Worm (Caenorhabditis elegans) whole organism, L4 larva: ENCODE measurements around the gene gap-1.

Experiments
- F26F4.8 ChIP-seq: fragments of 200-800 bp; sonication (Bioruptor generic); conservative IDR thresholded peaks from 2 replicates; pipeline ENCODE4 v1.3.6; 2022; ENCODE audit warnings: missing genetic modification characterization, missing compliant biosample characterization
- F49E8.2 ChIP-seq: sonication (generic microtip); optimal IDR thresholded peaks from 2 replicates; lab custom pipeline; 2016; ENCODE audit warnings: missing compliant biosample characterization, mild to moderate bottlenecking, missing genetic modification characterization, borderline replicate concordance
- Y48G9A.11 ChIP-seq: fragments of 200-800 bp; sonication (Bioruptor generic); IDR thresholded peaks from 2 replicates; pipeline ENCODE4 v1.3.6; 2022; ENCODE audit warnings: missing genetic modification reagents, missing genetic modification characterization, missing compliant biosample characterization
- Y5F2A.4 ChIP-seq: fragments of 200-800 bp; sonication (Bioruptor generic); optimal IDR thresholded peaks from 2 replicates; lab custom pipeline; 2018; ENCODE audit warnings: mild to moderate bottlenecking, missing genetic modification characterization, missing compliant biosample characterization
- ama-1 ChIP-seq: fragments of 150-350 bp; optimal IDR thresholded peaks from 2 replicates; lab custom pipeline; 2014; ENCODE audit warnings: inconsistent platforms, mixed read lengths
- attf-4 ChIP-seq: sonication (generic microtip); optimal IDR thresholded peaks from 3 replicates; lab custom pipeline; 2017; ENCODE audit warnings: missing biosample characterization, missing genetic modification characterization
- ctbp-1 ChIP-seq: fragments of 200-800 bp; sonication (Bioruptor generic); IDR thresholded peaks from 2 replicates; pipeline ENCODE4 v1.3.6; 2022; ENCODE audit warnings: missing genetic modification reagents, missing genetic modification characterization, missing compliant biosample characterization
- daf-16 ChIP-seq, 3 experiments: sonication (generic microtip); optimal IDR thresholded peaks; 2 replicates each; lab custom pipeline; 2016 to 2017; ENCODE audit warnings: missing genetic modification characterization in 3 of 3, missing genetic modification reagents in 3 of 3, mild to moderate bottlenecking in 2 of 3, missing compliant biosample characterization in 2 of 3, missing biosample characterization in 1 of 3, moderate library complexity in 1 of 3
- dmd-6 ChIP-seq: fragments of 200-800 bp; sonication (Bioruptor generic); IDR thresholded peaks from 2 replicates; pipeline ENCODE4 v1.3.6; 2022; ENCODE audit warnings: missing genetic modification reagents, missing genetic modification characterization, missing compliant biosample characterization
- dve-1 ChIP-seq: sonication (generic microtip); optimal IDR thresholded peaks from 2 replicates; lab custom pipeline; 2017; ENCODE audit warnings: antibody characterized with exemption, mild to moderate bottlenecking, missing genetic modification characterization, missing compliant biosample characterization; ENCODE audit not compliant: insufficient read depth
- egl-43 ChIP-seq: fragments of 200-800 bp; sonication (Bioruptor generic); IDR thresholded peaks from 2 replicates; pipeline ENCODE4 v1.3.6; 2022; ENCODE audit warnings: missing genetic modification reagents, missing genetic modification characterization, missing compliant biosample characterization
- hlh-11 ChIP-seq: fragments of 200-800 bp; sonication (Bioruptor generic); optimal IDR thresholded peaks from 2 replicates; lab custom pipeline; 2018; ENCODE audit warnings: mild to moderate bottlenecking, missing genetic modification characterization, missing compliant biosample characterization
- hlh-30 ChIP-seq: sonication (generic microtip); optimal IDR thresholded peaks from 2 replicates; lab custom pipeline; 2017; ENCODE audit warnings: antibody characterized with exemption, mild to moderate bottlenecking, missing genetic modification characterization, missing compliant biosample characterization; ENCODE audit not compliant: insufficient read depth
- lin-1 ChIP-seq: fragments of 200-800 bp; sonication (Bioruptor generic); IDR thresholded peaks from 2 replicates; pipeline ENCODE4 v1.3.6; 2022; ENCODE audit warnings: missing genetic modification reagents, missing genetic modification characterization, missing compliant biosample characterization
- lin-29 ChIP-seq: fragments of 200-800 bp; sonication (Bioruptor generic); IDR thresholded peaks from 2 replicates; pipeline ENCODE4 v1.3.6; 2022; ENCODE audit warnings: missing genetic modification reagents, missing genetic modification characterization, missing compliant biosample characterization
- lin-38 ChIP-seq: fragments of 200-800 bp; sonication (Bioruptor generic); IDR thresholded peaks from 2 replicates; pipeline ENCODE4 v1.3.6; 2022; ENCODE audit warnings: missing genetic modification reagents, missing genetic modification characterization, missing compliant biosample characterization
- lin-39 ChIP-seq: fragments of 150-350 bp; optimal IDR thresholded peaks from 2 replicates; lab custom pipeline; 2014; ENCODE audit warnings: missing biosample characterization, missing genetic modification reagents, missing genetic modification characterization
- madf-9 ChIP-seq: fragments of 200-800 bp; sonication (Bioruptor generic); conservative IDR thresholded peaks from 2 replicates; pipeline ENCODE4 v1.3.6; 2022; ENCODE audit warnings: missing genetic modification reagents, missing genetic modification characterization, missing compliant biosample characterization
- mdl-1 ChIP-seq, 2 experiments: fragments of 150-350 bp in 1 of 2; sonication (generic microtip) in 1 of 2; optimal IDR thresholded peaks; 2 replicates each; lab custom pipeline; 2014 to 2017; ENCODE audit warnings: missing biosample characterization in 2 of 2, missing genetic modification characterization in 2 of 2
- nhr-11 ChIP-seq: fragments of 150-350 bp; optimal IDR thresholded peaks from 2 replicates; lab custom pipeline; 2014; ENCODE audit warnings: missing biosample characterization, missing genetic modification characterization
- nhr-237 ChIP-seq: sonication (generic microtip); optimal IDR thresholded peaks from 2 replicates; lab custom pipeline; 2017; ENCODE audit warnings: missing biosample characterization, missing genetic modification characterization
- nhr-28 ChIP-seq: fragments of 150-350 bp; optimal IDR thresholded peaks from 2 replicates; lab custom pipeline; 2014; ENCODE audit warnings: missing biosample characterization, missing genetic modification characterization
- nhr-42 ChIP-seq: fragments of 200-800 bp; sonication (Bioruptor generic); IDR thresholded peaks from 2 replicates; pipeline ENCODE4 v1.3.6; 2022; ENCODE audit warnings: missing genetic modification characterization, missing compliant biosample characterization
- pqm-1 ChIP-seq: sonication (generic microtip); optimal IDR thresholded peaks from 2 replicates; lab custom pipeline; 2017; ENCODE audit warnings: missing biosample characterization, missing genetic modification characterization
- rbr-2 ChIP-seq: sonication (generic microtip); optimal IDR thresholded peaks from 2 replicates; lab custom pipeline; 2016; ENCODE audit warnings: missing genotype, missing genetic modification characterization, missing compliant biosample characterization
- saeg-2 ChIP-seq: fragments of 200-800 bp; sonication (Bioruptor generic); IDR thresholded peaks from 2 replicates; pipeline ENCODE4 v1.3.6; 2022; ENCODE audit warnings: missing genetic modification reagents, missing genetic modification characterization, missing compliant biosample characterization
- tag-97 ChIP-seq: fragments of 200-800 bp; sonication (Bioruptor generic); IDR thresholded peaks from 2 replicates; pipeline ENCODE4 v1.3.6; 2022; ENCODE audit warnings: missing genetic modification characterization, missing compliant biosample characterization
- tra-1 ChIP-seq: fragments of 200-800 bp; sonication (Bioruptor generic); IDR thresholded peaks from 2 replicates; pipeline ENCODE4 v1.3.6; 2022; ENCODE audit warnings: missing genetic modification reagents, missing genetic modification characterization, missing compliant biosample characterization
- unc-62 ChIP-seq, 3 experiments: fragments of 150-350 bp in 1 of 3; sonication (generic microtip); optimal IDR thresholded peaks in 2 of 3; peaks in 1 of 3; 1 replicate in 1 of 3; 2 replicates in 2 of 3; lab custom pipeline; 2014 to 2017; ENCODE audit warnings: missing biosample characterization in 3 of 3, missing genetic modification characterization in 3 of 3, missing genetic modification reagents in 3 of 3, missing genotype in 1 of 3
- zag-1 ChIP-seq: fragments of 150-350 bp; optimal IDR thresholded peaks from 2 replicates; lab custom pipeline; 2014; ENCODE audit warnings: missing biosample characterization, missing genetic modification characterization
- zfp-3 ChIP-seq: fragments of 200-800 bp; sonication (Bioruptor generic); conservative IDR thresholded peaks from 2 replicates; pipeline ENCODE4 v1.3.6; 2022; ENCODE audit warnings: missing genetic modification reagents, missing genetic modification characterization, missing compliant biosample characterization

Gene gap-1

DNA sequence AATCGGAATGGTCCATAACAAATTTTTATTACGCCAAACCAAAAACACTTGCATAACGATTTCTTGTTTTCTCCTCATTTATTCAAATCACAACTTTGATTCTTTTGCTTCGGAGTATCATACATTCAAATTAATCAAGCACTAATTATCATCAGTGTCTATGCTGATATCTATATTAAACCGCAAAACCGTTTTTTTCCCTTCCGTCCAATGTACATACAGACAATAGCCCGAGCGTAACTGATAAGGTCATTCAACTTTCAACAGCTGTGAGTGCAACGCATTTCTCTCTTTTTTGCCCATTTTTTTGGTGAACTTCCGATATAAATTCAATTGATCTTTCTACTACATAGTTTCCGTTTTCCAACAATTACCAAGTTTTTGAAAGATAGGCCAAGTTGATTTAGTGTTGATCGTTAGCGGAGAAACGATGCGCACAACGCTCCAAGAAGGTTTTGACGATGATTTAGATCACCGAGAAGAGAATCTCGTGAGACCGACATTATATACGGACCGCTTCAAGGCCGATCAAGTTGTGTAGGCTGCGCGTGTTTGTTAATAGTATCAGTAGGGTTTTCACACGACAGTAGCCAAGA lies 14.5 kb upstream of the gap-1 start:
- no peak for TF ChIP-seq lin-38 (GFP tag; lab: Robert Waterston, UW)
- TF ChIP-seq pqm-1 (tag; lab: Kevin White, UChicago): peak; percentile 40
- TF ChIP-seq dmd-6 (GFP tag; lab: Robert Waterston, UW): peak; percentile 8; the same call in 1 of the 2 replicates
- TF ChIP-seq unc-62 (GFP tag; optimal IDR thresholded peaks at IDR 0.05 in 1 of 2; lab: Kevin White, UChicago): peak in 1 of 2 experiments; percentile 82
- no peak for TF ChIP-seq unc-62 (tag; optimal IDR thresholded peaks at IDR 0.05; lab: Kevin White, UChicago)

DNA sequence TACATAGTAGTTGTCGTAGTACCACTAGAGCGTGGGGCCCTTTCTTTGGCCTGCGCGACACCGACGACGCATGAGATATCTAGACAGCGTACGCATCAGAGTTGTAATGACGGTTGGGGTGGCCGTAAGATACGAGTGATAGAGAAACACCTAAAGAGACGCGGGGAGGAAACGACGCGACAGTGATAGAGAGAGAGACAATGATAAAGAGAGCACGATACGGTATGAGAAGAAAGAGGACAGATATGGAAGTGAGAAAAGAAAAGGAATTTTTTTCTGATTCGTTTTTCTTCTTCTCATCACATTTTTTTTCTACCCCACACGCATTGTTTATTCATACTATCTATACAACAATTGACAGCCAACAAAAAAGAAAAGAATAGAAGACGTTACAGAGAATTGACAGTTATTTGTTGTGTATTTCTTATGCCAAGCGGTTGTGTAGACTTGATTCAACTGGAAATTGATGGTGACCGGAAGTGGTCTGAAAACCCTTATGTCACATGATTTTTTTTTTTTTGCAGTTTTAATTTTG lies 13.8 kb upstream of the gap-1 start:
- TF ChIP-seq mdl-1 (tag; optimal IDR thresholded peaks at IDR 0.05; lab: Kevin White, UChicago) (peak in 1 of 2 experiments; percentile 28), dve-1 (tag; lab: Kevin White, UChicago) (peak; percentile 62), hlh-30 (tag; lab: Kevin White, UChicago) (peak; percentile 10), daf-16 (GFP tag; optimal IDR thresholded peaks at IDR 0.05; lab: Kevin White, UChicago) (no peak), daf-16 (tag; optimal IDR thresholded peaks at IDR 0.05; lab: Kevin White, UChicago) (peak; percentile 15), hlh-11 (tag; lab: Kevin White, UChicago) (peak; percentile 28), madf-9 (no peak), nhr-28 (tag; lab: Kevin White, UChicago) (peak; percentile 43), tra-1 (0 out of 2 replicates have a peak, but pooled peaks have one; percentile 15), pqm-1 (tag; lab: Kevin White, UChicago) (peak; percentile 32), dmd-6 (GFP tag; lab: Robert Waterston, UW) (peak; percentile 37), F49E8.2 (no peak), lin-1 (GFP tag; lab: Robert Waterston, UW) (no peak)
- TF ChIP-seq, all 104 proteins: peak for 9

DNA sequence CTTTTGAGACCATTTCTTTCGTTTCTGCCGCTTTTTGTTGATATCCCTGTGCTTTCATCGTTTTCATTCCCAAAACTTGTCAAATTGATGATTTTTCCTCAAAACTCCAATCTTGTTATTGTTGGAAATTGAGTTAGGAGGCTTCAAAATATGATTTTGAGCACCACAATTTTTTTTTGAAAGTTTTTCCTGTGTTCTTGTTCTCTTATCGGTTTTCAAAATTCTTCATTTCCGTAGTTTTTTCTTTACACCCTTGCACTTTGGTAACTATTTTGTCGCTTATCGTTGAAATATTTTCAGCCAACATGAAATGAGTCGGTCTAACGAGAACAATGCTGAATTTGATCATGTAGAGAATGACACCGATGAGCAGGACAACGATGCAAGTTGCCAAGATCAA lies 11.7 kb upstream of the gap-1 start, which contains the start of gene F48B9.1:
TSS of gene F48B9.1 (plus strand) at position 301 of the 400 bp plus-strand sequence.
- TF ChIP-seq zag-1 (tag; lab: Kevin White, UChicago) (no peak), zfp-3 (GFP tag; lab: Robert Waterston, UW) (no peak), lin-39 (tag; lab: Kevin White, UChicago) (no peak)

DNA sequence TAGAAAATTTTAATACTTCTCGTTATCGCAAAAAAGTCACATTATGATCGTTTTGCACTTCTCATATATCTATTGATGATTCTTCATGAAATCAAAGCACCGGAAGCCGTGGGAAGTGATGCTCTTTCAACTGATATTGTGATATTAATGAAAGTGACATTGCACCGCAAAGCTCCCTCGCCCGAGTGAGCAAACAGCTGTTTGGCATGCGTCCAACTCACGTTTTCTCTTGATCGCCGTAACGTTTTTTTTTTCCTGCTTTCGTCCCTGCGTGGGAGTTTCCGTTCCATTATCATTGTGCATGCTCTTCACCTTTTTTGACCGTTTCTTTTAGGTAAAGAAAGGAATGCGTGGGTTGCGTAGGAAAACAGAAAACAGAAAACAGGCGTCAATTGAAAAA lies 3.4 kb upstream of the gap-1 start:
- TF ChIP-seq nhr-42 (GFP tag; lab: Robert Waterston, UW) (no peak), hlh-11 (tag; lab: Kevin White, UChicago) (peak; percentile 37)

DNA sequence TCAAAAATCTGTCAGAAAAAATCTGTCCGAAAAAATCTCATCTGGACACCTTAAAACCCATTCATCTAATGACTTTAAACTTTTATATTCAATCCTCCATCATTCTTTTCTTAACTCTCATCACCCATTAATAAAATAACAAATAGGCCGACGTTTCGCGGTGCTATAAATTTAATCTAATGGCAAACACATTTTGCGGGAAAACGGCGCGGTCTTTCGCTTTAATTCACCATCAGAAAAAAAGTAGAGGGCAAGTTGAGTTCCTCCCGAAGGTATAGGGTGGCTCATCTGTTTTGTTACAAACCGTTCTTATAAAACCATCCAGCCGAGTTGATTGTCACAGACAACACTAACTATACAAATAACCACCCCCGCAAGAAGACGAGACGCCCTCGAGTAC lies 1.6 kb upstream of the gap-1 start:
- TF ChIP-seq F26F4.8 (GFP tag; lab: Robert Waterston, UW) (no peak), attf-4 (tag; lab: Kevin White, UChicago) (no peak), lin-29 (GFP tag; lab: Robert Waterston, UW) (no peak), saeg-2 (GFP tag; lab: Robert Waterston, UW) (no peak), tag-97 (GFP tag; lab: Robert Waterston, UW) (no peak), rbr-2 (no peak), ama-1 (no peak), Y5F2A.4 (GFP tag; lab: Kevin White, UChicago) (no peak), daf-16 (GFP tag; optimal IDR thresholded peaks at IDR 0.05; lab: Kevin White, UChicago) (no peak), daf-16 (tag; optimal IDR thresholded peaks at IDR 0.05; lab: Kevin White, UChicago) (no peak)
- TF ChIP-seq, all 104 proteins: peak for 0

DNA sequence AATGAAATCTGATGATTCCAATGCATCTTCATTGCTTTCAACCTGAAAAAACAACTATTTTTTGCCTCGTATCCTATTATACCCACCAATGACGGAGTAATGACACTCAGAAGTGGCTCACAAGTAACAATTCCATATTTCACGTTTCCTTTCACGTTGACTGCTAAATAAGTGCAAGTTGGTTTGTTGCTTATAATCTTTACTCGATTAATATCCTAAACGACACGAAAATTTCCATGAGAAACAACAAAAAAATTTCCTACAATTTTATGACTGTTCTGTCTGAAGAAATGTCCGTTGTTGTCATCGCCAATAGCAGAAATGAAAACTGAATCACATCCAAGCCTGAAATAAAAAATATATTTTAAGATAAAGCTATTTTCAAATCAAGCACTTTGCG lies 5.1 kb downstream of the gap-1 start:
- no peak for TF ChIP-seq Y48G9A.11 (GFP tag; lab: Robert Waterston, UW)
- no peak for TF ChIP-seq tra-1
- no peak for TF ChIP-seq mdl-1 (tag; optimal IDR thresholded peaks at IDR 0.05; lab: Kevin White, UChicago)
- TF ChIP-seq nhr-11 (tag; lab: Kevin White, UChicago): no peak
- TF ChIP-seq ctbp-1: no peak
- no peak for TF ChIP-seq nhr-237 (tag; lab: Kevin White, UChicago)
- TF ChIP-seq egl-43 (GFP tag; lab: Robert Waterston, UW): no peak
